Worm (Caenorhabditis elegans) whole organism, young adult: ENCODE results near the gene R13A1.1.

Source experiments
- B0261.1 ChIP-seq: sonication (generic microtip); optimal IDR thresholded peaks from 2 replicates; lab custom pipeline; 2016; ENCODE audit warnings: mild to moderate bottlenecking, missing genetic modification characterization, moderate library complexity, missing compliant biosample characterization
- B0336.3 ChIP-seq: fragments of 200-800 bp; sonication (Bioruptor generic); IDR thresholded peaks from 2 replicates; pipeline ENCODE4 v1.3.6; 2022; ENCODE audit warnings: missing genetic modification characterization, missing compliant biosample characterization
- F37B4.10 ChIP-seq: fragments of 200-800 bp; sonication (Bioruptor generic); IDR thresholded peaks from 2 replicates; pipeline ENCODE4 v1.3.6; 2022; ENCODE audit warnings: missing genetic modification characterization, missing compliant biosample characterization
- F52B5.7 ChIP-seq: sonication (generic microtip); optimal IDR thresholded peaks from 2 replicates; lab custom pipeline; 2016; ENCODE audit warnings: mild to moderate bottlenecking, missing genetic modification characterization, missing compliant biosample characterization
- F55B11.4 ChIP-seq: sonication (generic microtip); optimal IDR thresholded peaks from 2 replicates; lab custom pipeline; 2016; ENCODE audit warnings: missing compliant biosample characterization, missing genetic modification characterization, borderline replicate concordance; ENCODE audit not compliant: insufficient read depth
- F57A8.1 ChIP-seq: fragments of 200-800 bp; sonication (Bioruptor generic); optimal IDR thresholded peaks from 2 replicates; lab custom pipeline; 2018; ENCODE audit warnings: mild to moderate bottlenecking, missing genetic modification characterization, moderate library complexity, missing compliant biosample characterization
- F57C9.4 ChIP-seq: sonication (generic microtip); optimal IDR thresholded peaks from 2 replicates; lab custom pipeline; 2017; ENCODE audit warnings: mild to moderate bottlenecking, missing genetic modification characterization, missing compliant biosample characterization
- K11D2.4 ChIP-seq: fragments of 200-800 bp; sonication (Bioruptor generic); IDR thresholded peaks from 2 replicates; pipeline ENCODE4 v1.3.6; 2022; ENCODE audit warnings: missing genetic modification reagents, missing genetic modification characterization, missing compliant biosample characterization
- T07F8.4 ChIP-seq: sonication (generic microtip); optimal IDR thresholded peaks from 2 replicates; lab custom pipeline; 2016; ENCODE audit warnings: mild to moderate bottlenecking, missing genetic modification characterization, moderate library complexity, missing compliant biosample characterization
- Y56A3A.18 ChIP-seq: fragments of 200-800 bp; sonication (Bioruptor generic); IDR thresholded peaks from 2 replicates; pipeline ENCODE4 v1.3.6; 2022; ENCODE audit warnings: missing genetic modification reagents, missing genetic modification characterization, missing compliant biosample characterization
- Y95B8A.8 ChIP-seq: fragments of 200-800 bp; sonication (Bioruptor generic); IDR thresholded peaks from 2 replicates; pipeline ENCODE4 v1.3.6; 2022; ENCODE audit warnings: missing genetic modification reagents, missing genetic modification characterization, missing compliant biosample characterization
- atf-7 ChIP-seq: sonication (generic microtip); optimal IDR thresholded peaks from 2 replicates; lab custom pipeline; 2017; ENCODE audit warnings: mild to moderate bottlenecking, missing genetic modification characterization, missing compliant biosample characterization
- bed-1 ChIP-seq: fragments of 200-800 bp; sonication (Bioruptor generic); IDR thresholded peaks from 2 replicates; pipeline ENCODE4 v1.3.6; 2022; ENCODE audit warnings: missing genetic modification reagents, missing genetic modification characterization, missing compliant biosample characterization
- bed-2 ChIP-seq: fragments of 200-800 bp; sonication (Bioruptor generic); IDR thresholded peaks from 2 replicates; pipeline ENCODE4 v1.3.6; 2022; ENCODE audit warnings: missing genetic modification reagents, missing genetic modification characterization, missing compliant biosample characterization
- ccch-3 ChIP-seq: fragments of 200-800 bp; sonication (Bioruptor generic); optimal IDR thresholded peaks from 2 replicates; lab custom pipeline; 2018; ENCODE audit warnings: mild to moderate bottlenecking, missing genetic modification characterization, missing compliant biosample characterization
- ceh-27 ChIP-seq: fragments of 200-800 bp; sonication (Bioruptor generic); optimal IDR thresholded peaks from 2 replicates; lab custom pipeline; 2018; ENCODE audit warnings: mild to moderate bottlenecking, missing genetic modification characterization, moderate library complexity, missing compliant biosample characterization
- ceh-58 ChIP-seq: fragments of 200-800 bp; sonication (Bioruptor generic); IDR thresholded peaks from 2 replicates; pipeline ENCODE4 v1.3.6; 2022; ENCODE audit warnings: missing genetic modification characterization, missing compliant biosample characterization
- ceh-91 ChIP-seq: fragments of 200-800 bp; sonication (Bioruptor generic); IDR thresholded peaks from 2 replicates; pipeline ENCODE4 v1.3.6; 2022; ENCODE audit warnings: missing genetic modification reagents, missing genetic modification characterization, missing compliant biosample characterization
- dpl-1 ChIP-seq: fragments of 150-350 bp; optimal IDR thresholded peaks from 2 replicates; lab custom pipeline; 2014; ENCODE audit warnings: missing biosample characterization, missing genetic modification reagents, missing genetic modification characterization
- efl-1 ChIP-seq: fragments of 150-350 bp; optimal IDR thresholded peaks from 2 replicates; lab custom pipeline; 2014; ENCODE audit warnings: missing biosample characterization, missing genetic modification reagents, missing genetic modification characterization
- him-1 ChIP-seq: sonication (generic microtip); optimal IDR thresholded peaks from 2 replicates; lab custom pipeline; 2016; ENCODE audit warnings: missing genotype, missing genetic modification reagents, missing genetic modification characterization, missing compliant biosample characterization
- hlh-26 ChIP-seq: fragments of 200-800 bp; sonication (Bioruptor generic); conservative IDR thresholded peaks from 2 replicates; pipeline ENCODE4 v1.3.6; 2022; ENCODE audit warnings: missing genetic modification reagents, missing genetic modification characterization, missing compliant biosample characterization
- hmg-20 ChIP-seq: fragments of 200-800 bp; sonication (Bioruptor generic); IDR thresholded peaks from 2 replicates; pipeline ENCODE4 v1.3.6; 2022; ENCODE audit warnings: missing genetic modification reagents, missing genetic modification characterization, missing compliant biosample characterization
- let-526 ChIP-seq: fragments of 200-800 bp; sonication (Bioruptor generic); IDR thresholded peaks from 2 replicates; pipeline ENCODE4 v1.3.6; 2022; ENCODE audit warnings: missing genetic modification reagents, missing genetic modification characterization, missing compliant biosample characterization
- let-607 ChIP-seq, 2 experiments: fragments of 200-800 bp in 1 of 2; sonication (Bioruptor generic) in 1 of 2; sonication (generic microtip) in 1 of 2; optimal IDR thresholded peaks; 2 replicates each; lab custom pipeline; 2016 to 2018; ENCODE audit warnings: mild to moderate bottlenecking in 2 of 2, missing compliant biosample characterization in 2 of 2, missing genetic modification characterization in 2 of 2, moderate library complexity in 2 of 2, missing genotype in 1 of 2
- lin-40 ChIP-seq: sonication (generic microtip); optimal IDR thresholded peaks from 2 replicates; lab custom pipeline; 2016; ENCODE audit warnings: missing genetic modification characterization, mild to moderate bottlenecking, missing compliant biosample characterization, missing genotype, missing genetic modification reagents
- lin-54 ChIP-seq: fragments of 200-800 bp; sonication (Bioruptor generic); optimal IDR thresholded peaks from 2 replicates; lab custom pipeline; 2018; ENCODE audit warnings: mild to moderate bottlenecking, missing genetic modification characterization, missing compliant biosample characterization
- lir-1 ChIP-seq: fragments of 200-800 bp; sonication (Bioruptor generic); conservative IDR thresholded peaks from 2 replicates; pipeline ENCODE4 v1.3.6; 2022; ENCODE audit warnings: missing genetic modification reagents, missing genetic modification characterization, missing compliant biosample characterization
- lsy-27 ChIP-seq: sonication (generic microtip); optimal IDR thresholded peaks from 2 replicates; lab custom pipeline; 2017; ENCODE audit warnings: missing genetic modification characterization, mild to moderate bottlenecking, missing compliant biosample characterization, antibody characterized with exemption, missing genotype, borderline replicate concordance; ENCODE audit not compliant: insufficient read depth
- madf-10 ChIP-seq: sonication (generic microtip); optimal IDR thresholded peaks from 2 replicates; lab custom pipeline; 2016; ENCODE audit warnings: mild to moderate bottlenecking, missing genetic modification characterization, missing compliant biosample characterization
- madf-8 ChIP-seq: fragments of 200-800 bp; sonication (Bioruptor generic); conservative IDR thresholded peaks from 2 replicates; pipeline ENCODE4 v1.3.6; 2022; ENCODE audit warnings: missing genetic modification reagents, missing genetic modification characterization, missing compliant biosample characterization
- mel-28 ChIP-seq: sonication (generic microtip); optimal IDR thresholded peaks from 2 replicates; lab custom pipeline; 2016; ENCODE audit warnings: borderline replicate concordance, mild to moderate bottlenecking, missing genetic modification characterization, missing compliant biosample characterization
- nfya-1 ChIP-seq: sonication (generic microtip); optimal IDR thresholded peaks from 2 replicates; lab custom pipeline; 2017; ENCODE audit warnings: antibody characterized with exemption, missing compliant biosample characterization, missing genetic modification characterization, borderline replicate concordance; ENCODE audit not compliant: insufficient read depth
- nfyb-1 ChIP-seq: fragments of 200-800 bp; sonication (Bioruptor generic); IDR thresholded peaks from 2 replicates; pipeline ENCODE4 v1.3.6; 2022; ENCODE audit warnings: missing genetic modification reagents, missing genetic modification characterization, missing compliant biosample characterization
- nhr-179 ChIP-seq: sonication (generic microtip); optimal IDR thresholded peaks from 2 replicates; lab custom pipeline; 2016; ENCODE audit warnings: mild to moderate bottlenecking, missing genetic modification characterization, missing compliant biosample characterization
- repo-1 ChIP-seq: sonication (generic microtip); optimal IDR thresholded peaks from 2 replicates; lab custom pipeline; 2017; ENCODE audit warnings: mild to moderate bottlenecking, missing genetic modification characterization, missing compliant biosample characterization
- sea-2 ChIP-seq: fragments of 200-800 bp; sonication (Bioruptor generic); IDR thresholded peaks from 2 replicates; pipeline ENCODE4 v1.3.6; 2022; ENCODE audit warnings: missing genetic modification characterization, missing compliant biosample characterization
- snpc-1.1 ChIP-seq: sonication (generic microtip); optimal IDR thresholded peaks from 2 replicates; lab custom pipeline; 2017; ENCODE audit warnings: missing genetic modification characterization, mild to moderate bottlenecking, missing compliant biosample characterization, antibody characterized with exemption, moderate library complexity, missing genotype, missing genetic modification reagents; ENCODE audit not compliant: insufficient read depth
- snpc-3.4 ChIP-seq: sonication (generic microtip); optimal IDR thresholded peaks from 2 replicates; lab custom pipeline; 2017; ENCODE audit warnings: missing genetic modification characterization, mild to moderate bottlenecking, missing compliant biosample characterization, antibody characterized with exemption, moderate library complexity, missing genotype, missing genetic modification reagents
- snpc-4 ChIP-seq, 5 experiments: fragments of 150-350 bp in 1 of 5; sonication (generic microtip) in 4 of 5; optimal IDR thresholded peaks; 2 replicates each; lab custom pipeline; 2014 to 2018; ENCODE audit warnings: missing genetic modification characterization in 5 of 5, missing biosample characterization in 3 of 5, antibody characterized with exemption in 2 of 5, mild to moderate bottlenecking in 2 of 5, missing compliant biosample characterization in 2 of 5, missing genotype in 2 of 5, moderate library complexity in 2 of 5, missing genetic modification reagents in 1 of 5
- tbx-9 ChIP-seq: sonication (generic microtip); optimal IDR thresholded peaks from 2 replicates; lab custom pipeline; 2016; ENCODE audit warnings: borderline replicate concordance, missing genetic modification characterization, inconsistent platforms, missing compliant biosample characterization
- tlf-1 ChIP-seq: fragments of 200-800 bp; sonication (Bioruptor generic); optimal IDR thresholded peaks from 2 replicates; lab custom pipeline; 2018; ENCODE audit warnings: mild to moderate bottlenecking, missing genetic modification characterization, missing compliant biosample characterization
- xnd-1 ChIP-seq: sonication (generic microtip); optimal IDR thresholded peaks from 2 replicates; lab custom pipeline; 2016; ENCODE audit warnings: missing genotype, missing genetic modification reagents, missing genetic modification characterization, missing compliant biosample characterization
- zfh-2 ChIP-seq: fragments of 200-800 bp; sonication (Bioruptor generic); conservative IDR thresholded peaks from 2 replicates; pipeline ENCODE4 v1.3.6; 2022; ENCODE audit warnings: missing genetic modification reagents, missing genetic modification characterization, missing compliant biosample characterization
- ztf-25 ChIP-seq: fragments of 200-800 bp; sonication (Bioruptor generic); IDR thresholded peaks from 2 replicates; pipeline ENCODE4 v1.3.6; 2022; ENCODE audit warnings: missing genetic modification reagents, missing genetic modification characterization, missing compliant biosample characterization
- ztf-26 ChIP-seq: sonication (generic microtip); optimal IDR thresholded peaks from 2 replicates; lab custom pipeline; 2017; ENCODE audit warnings: missing genetic modification characterization, missing compliant biosample characterization
- ztf-28 ChIP-seq: fragments of 200-800 bp; sonication (Bioruptor generic); IDR thresholded peaks from 2 replicates; pipeline ENCODE4 v1.3.6; 2022; ENCODE audit warnings: missing genetic modification reagents, missing genetic modification characterization, missing compliant biosample characterization
- ztf-6 ChIP-seq: fragments of 200-800 bp; sonication (Bioruptor generic); IDR thresholded peaks from 2 replicates; pipeline ENCODE4 v1.3.6; 2022; ENCODE audit warnings: missing genetic modification reagents, missing genetic modification characterization, missing compliant biosample characterization

R13A1.1 gene

ce11 chrIV:7253271-7253670 lies 33.4 kb downstream of the R13A1.1 start (continued):
- TF ChIP-seq lir-1 (GFP tag; lab: Robert Waterston, UW) = no peak
- no peak for TF ChIP-seq lin-40 (tag; lab: Kevin White, UChicago)
- no peak for TF ChIP-seq let-607 (tag; optimal IDR thresholded peaks at IDR 0.05; lab: Kevin White, UChicago)
- no peak for TF ChIP-seq mel-28
- no peak for TF ChIP-seq hlh-26 (GFP tag; lab: Robert Waterston, UW)
- no peak for TF ChIP-seq F52B5.7 (tag; lab: Kevin White, UChicago)
- TF ChIP-seq let-526 (GFP tag; lab: Robert Waterston, UW) = no peak
- no peak for TF ChIP-seq lin-54 (GFP tag; lab: Kevin White, UChicago)
- no peak for TF ChIP-seq ceh-27
- TF ChIP-seq hmg-20 (GFP tag; lab: Robert Waterston, UW) = no peak
- TF ChIP-seq F57A8.1 (GFP tag; lab: Kevin White, UChicago) = no peak
- TF ChIP-seq him-1 = peak; percentile 76
- no peak for TF ChIP-seq lsy-27 (tag; lab: Kevin White, UChicago)
- TF ChIP-seq T07F8.4 (tag; lab: Kevin White, UChicago) = no peak
- TF ChIP-seq ztf-28 (GFP tag; lab: Robert Waterston, UW) = no peak
- TF ChIP-seq Y95B8A.8 (GFP tag; lab: Robert Waterston, UW) = no peak
- peak; percentile 85 for TF ChIP-seq snpc-4 (GFP tag; optimal IDR thresholded peaks at IDR 0.05; lab: Kevin White, UChicago)
- peak; percentile 87 to 95 (median 88) for TF ChIP-seq snpc-4 (tag; optimal IDR thresholded peaks at IDR 0.05; lab: Kevin White, UChicago)
- no peak for TF ChIP-seq atf-7 (tag; lab: Kevin White, UChicago)
- peak; percentile 91 for TF ChIP-seq snpc-1.1 (tag; lab: Kevin White, UChicago)
- TF ChIP-seq tbx-9 (tag; lab: Kevin White, UChicago) = no peak
- TF ChIP-seq ztf-26 = no peak
- TF ChIP-seq ceh-58 (GFP tag; lab: Robert Waterston, UW) = no peak
- no peak for TF ChIP-seq ztf-25 (GFP tag; lab: Robert Waterston, UW)
- TF ChIP-seq repo-1 (tag; lab: Kevin White, UChicago) = no peak
- no peak for TF ChIP-seq nfyb-1
- no peak for TF ChIP-seq Y56A3A.18
- TF ChIP-seq ceh-91 (GFP tag; lab: Robert Waterston, UW) = 0 out of 2 replicates have a peak, but pooled peaks have one; percentile 17
- TF ChIP-seq nhr-179 (tag; lab: Kevin White, UChicago) = no peak
- TF ChIP-seq B0336.3 (GFP tag; lab: Robert Waterston, UW) = peak; percentile 58; the same call in 1 of the 2 replicates
- no peak for TF ChIP-seq nfya-1 (tag; lab: Kevin White, UChicago)
- TF ChIP-seq snpc-3.4 (tag; lab: Kevin White, UChicago) = peak; percentile 64
- TF ChIP-seq sea-2 = no peak
- TF ChIP-seq F55B11.4 (tag; lab: Kevin White, UChicago) = no peak
- TF ChIP-seq ccch-3 = no peak
- TF ChIP-seq F57C9.4 (tag; lab: Kevin White, UChicago) = no peak
- 0 out of 2 replicates have a peak, but pooled peaks have one; percentile 28 for TF ChIP-seq madf-8 (GFP tag; lab: Robert Waterston, UW)
- no peak for TF ChIP-seq ztf-6
- TF ChIP-seq efl-1 (GFP tag; lab: Kevin White, UChicago) = no peak
- TF ChIP-seq bed-1 (GFP tag; lab: Robert Waterston, UW) = no peak
- TF ChIP-seq madf-10 (tag; lab: Kevin White, UChicago) = no peak
- no peak for TF ChIP-seq xnd-1 (tag; lab: Kevin White, UChicago)
- TF ChIP-seq bed-2 (GFP tag; lab: Robert Waterston, UW) = no peak
- TF ChIP-seq zfh-2 = no peak
- no peak for TF ChIP-seq dpl-1
- no peak for TF ChIP-seq B0261.1 (tag; lab: Kevin White, UChicago)
- TF ChIP-seq F37B4.10 (GFP tag; lab: Robert Waterston, UW) = no peak
- TF ChIP-seq K11D2.4 (GFP tag; lab: Robert Waterston, UW) = no peak
- no peak for TF ChIP-seq tlf-1
